Fruit fly (Drosophila melanogaster): ENCODE data around the gene dock.

Gene dock

DNA sequence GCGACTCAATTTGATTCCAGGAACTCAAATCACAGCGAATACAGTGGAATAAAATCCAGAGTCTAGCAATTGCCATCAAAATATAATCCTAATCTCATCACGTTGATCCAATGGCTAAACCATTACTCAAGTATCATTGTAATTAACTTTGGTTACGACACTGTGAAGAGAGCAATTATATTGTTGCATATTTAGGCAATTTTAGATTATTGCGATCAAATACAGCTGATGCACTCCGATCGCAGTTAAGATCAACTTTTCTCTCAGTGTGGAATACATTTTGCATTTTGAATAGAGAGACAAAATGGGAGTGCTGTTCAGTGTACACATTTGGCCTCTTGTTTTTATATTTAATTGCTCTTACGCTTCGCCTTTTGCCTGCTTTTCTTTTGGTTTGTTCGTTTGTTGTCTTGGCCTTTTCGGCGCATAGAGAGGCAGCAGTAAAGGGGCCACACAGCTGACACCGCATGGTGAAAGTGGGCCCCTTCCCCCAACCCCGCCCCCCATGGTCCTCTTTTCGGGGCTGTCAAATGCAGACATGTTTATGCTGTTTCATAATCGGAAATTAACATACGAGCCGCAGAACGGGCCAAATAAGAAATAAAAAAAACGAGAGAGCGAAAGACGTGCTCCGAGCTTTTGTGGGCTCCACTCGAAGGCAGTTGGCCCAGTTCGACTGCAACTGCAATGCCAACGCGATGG lies 20.5 kb downstream of the dock start:
- no peak for TF ChIP-seq CG32264 (GFP tag; optimal IDR thresholded peaks at IDR 0.05)
- TF ChIP-seq Jra (GFP tag; optimal IDR thresholded peaks at IDR 0.05) = no peak
- peak; percentile 42 for TF ChIP-seq Hnf4 (GFP tag; optimal IDR thresholded peaks at IDR 0.05)
- TF ChIP-seq rgr (GFP tag; optimal IDR thresholded peaks at IDR 0.05) = peak; percentile 48
- peak; percentile 27 for TF ChIP-seq Sp1 (GFP tag; optimal IDR thresholded peaks at IDR 0.05)
- TF ChIP-seq br (GFP tag; optimal IDR thresholded peaks at IDR 0.05) = peak; percentile 63
- no peak for TF ChIP-seq Rel (GFP tag; optimal IDR thresholded peaks at IDR 0.05)
- no peak for TF ChIP-seq Rel (tag; optimal IDR thresholded peaks at IDR 0.05)
- TF ChIP-seq Dif (GFP tag; optimal IDR thresholded peaks at IDR 0.05; ENCODE audit: partially characterized antibody) = no peak
- TF ChIP-seq h (GFP tag; optimal IDR thresholded peaks at IDR 0.05) = peak; percentile 30
- TF ChIP-seq fru (GFP tag; optimal IDR thresholded peaks at IDR 0.05) = peak; percentile 52
- TF ChIP-seq foxo (GFP tag; optimal IDR thresholded peaks at IDR 0.05) = peak in 1 of 2 experiments; percentile 57
- TF ChIP-seq Hr83 (GFP tag; optimal IDR thresholded peaks at IDR 0.05; ENCODE audit: poor library complexity, severe bottlenecking) = no peak
- TF ChIP-seq woc (GFP tag; optimal IDR thresholded peaks at IDR 0.05) = peak; percentile 23
- peak; percentile 30 for TF ChIP-seq HLH106 (tag; optimal IDR thresholded peaks at IDR 0.05)
- TF ChIP-seq ey (GFP tag; optimal IDR thresholded peaks at IDR 0.05) = peak; percentile 59
- peak; percentile 44 for TF ChIP-seq psq (GFP tag; optimal IDR thresholded peaks at IDR 0.05)
- TF ChIP-seq OdsH (GFP tag; optimal IDR thresholded peaks at IDR 0.05) = peak; percentile 62

DNA sequence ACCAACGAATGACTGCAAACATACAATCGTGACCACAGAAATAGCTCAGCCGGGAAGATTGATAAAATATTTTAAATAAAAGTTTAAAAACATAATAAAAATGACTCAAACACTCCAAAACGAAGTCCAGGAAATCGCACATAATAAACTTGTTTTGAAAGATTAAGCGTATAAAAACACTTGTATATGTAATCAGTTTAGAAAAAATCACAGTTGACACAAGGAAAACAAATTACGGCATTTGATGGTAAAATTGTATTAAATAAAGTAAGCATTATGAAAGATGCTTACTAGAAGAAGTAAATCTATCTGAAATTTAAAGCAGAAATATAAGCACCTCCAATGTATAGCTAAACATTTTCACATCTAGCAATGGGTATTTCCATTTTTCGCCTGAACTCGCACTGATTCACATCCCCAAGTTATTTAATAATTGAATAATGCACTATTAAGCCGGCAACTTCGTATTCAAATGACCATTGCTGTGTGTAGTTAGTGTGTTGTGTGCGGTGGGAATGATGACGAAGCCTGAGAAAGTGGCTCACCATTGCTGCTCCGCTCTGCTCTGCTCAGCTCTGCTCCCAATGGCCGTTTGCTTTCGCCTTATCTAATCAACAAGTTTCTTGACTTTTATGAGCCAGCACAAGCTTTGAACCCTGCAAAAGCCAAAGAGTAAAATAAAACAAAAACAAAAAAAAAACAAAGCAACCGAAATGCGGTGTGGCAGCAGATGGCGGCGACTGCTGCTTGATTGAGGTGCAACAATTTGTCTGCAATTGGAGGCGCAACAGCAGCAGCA lies 21.6 kb downstream of the dock start:
- TF ChIP-seq Hnf4 (GFP tag; optimal IDR thresholded peaks at IDR 0.05) = no peak
- no peak for TF ChIP-seq Mio (GFP tag; optimal IDR thresholded peaks at IDR 0.05)
- no peak for TF ChIP-seq CG9705 (GFP tag; optimal IDR thresholded peaks at IDR 0.05)
- peak; percentile 42 for TF ChIP-seq rgr (GFP tag; optimal IDR thresholded peaks at IDR 0.05)
- TF ChIP-seq HLH106 (tag; optimal IDR thresholded peaks at IDR 0.05) = peak; percentile 25
- TF ChIP-seq fru (GFP tag; optimal IDR thresholded peaks at IDR 0.05) = peak; percentile 17
- peak; percentile 41 for TF ChIP-seq OdsH (GFP tag; optimal IDR thresholded peaks at IDR 0.05)
- TF ChIP-seq woc (GFP tag; optimal IDR thresholded peaks at IDR 0.05) = peak; percentile 36
- no peak for TF ChIP-seq Vsx2 (GFP tag; optimal IDR thresholded peaks at IDR 0.05; ENCODE audit: partially characterized antibody)
- peak; percentile 25 for TF ChIP-seq dmrt93B (GFP tag; optimal IDR thresholded peaks at IDR 0.05)
- TF ChIP-seq GATAd (GFP tag; optimal IDR thresholded peaks at IDR 0.05) = no peak
- peak; percentile 15 for TF ChIP-seq psq (GFP tag; optimal IDR thresholded peaks at IDR 0.05)
- no peak for TF ChIP-seq Abd-B (GFP tag; optimal IDR thresholded peaks at IDR 0.05)
- TF ChIP-seq foxo (GFP tag; optimal IDR thresholded peaks at IDR 0.05) = peak in 1 of 2 experiments; percentile 55
- no peak for TF ChIP-seq tai (GFP tag; optimal IDR thresholded peaks at IDR 0.05)
- peak; percentile 42 for TF ChIP-seq ey (GFP tag; optimal IDR thresholded peaks at IDR 0.05)
- TF ChIP-seq h (GFP tag; optimal IDR thresholded peaks at IDR 0.05) = peak; percentile 35
- TF ChIP-seq Sp1 (GFP tag; optimal IDR thresholded peaks at IDR 0.05) = peak; percentile 35

DNA sequence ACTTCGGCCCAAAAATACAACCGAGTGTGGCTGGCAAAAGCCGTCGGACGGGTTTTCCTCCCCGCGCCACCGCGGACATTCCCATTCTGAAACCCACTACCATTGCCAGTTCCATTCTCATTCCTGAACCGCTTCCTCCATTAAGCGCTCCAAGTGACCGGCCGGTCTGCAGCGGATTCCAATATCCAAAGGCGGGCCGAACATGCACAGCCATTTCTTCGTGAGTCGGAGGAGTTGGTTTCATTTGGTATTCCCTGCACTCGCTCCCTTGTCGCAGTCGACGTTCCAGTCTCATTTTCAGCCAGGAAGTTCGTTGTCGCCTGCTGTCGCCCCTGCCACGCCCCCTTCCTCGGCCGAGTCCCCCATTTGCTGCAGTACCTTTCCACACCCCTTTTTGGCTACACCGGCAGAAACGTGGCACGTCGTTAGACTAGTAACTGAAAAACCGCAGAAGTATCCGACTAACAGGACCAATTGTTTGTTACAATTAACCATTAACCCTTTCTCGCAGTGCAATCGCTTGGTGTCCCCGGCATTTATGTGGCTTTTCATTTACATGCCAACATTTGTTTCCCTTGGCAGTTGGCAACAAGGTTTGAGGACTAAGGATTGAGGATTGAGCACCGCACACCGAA lies 22.3 kb downstream of the dock start:
- TF ChIP-seq OdsH (GFP tag; optimal IDR thresholded peaks at IDR 0.05) = peak; percentile 83
- peak; percentile 64 for TF ChIP-seq Rel (GFP tag; optimal IDR thresholded peaks at IDR 0.05)
- peak; percentile 48 for TF ChIP-seq Rel (tag; optimal IDR thresholded peaks at IDR 0.05)
- TF ChIP-seq rgr (GFP tag; optimal IDR thresholded peaks at IDR 0.05) = peak; percentile 82
- TF ChIP-seq CG32264 (GFP tag; optimal IDR thresholded peaks at IDR 0.05) = peak; percentile 67
- TF ChIP-seq fru (GFP tag; optimal IDR thresholded peaks at IDR 0.05) = peak; percentile 89
- TF ChIP-seq N (GFP tag; optimal IDR thresholded peaks at IDR 0.05) = no peak
- peak; percentile 61 for TF ChIP-seq dmrt93B (GFP tag; optimal IDR thresholded peaks at IDR 0.05)
- TF ChIP-seq sage (GFP tag; optimal IDR thresholded peaks at IDR 0.05) = peak; percentile 32
- TF ChIP-seq dl (GFP tag; optimal IDR thresholded peaks at IDR 0.05; ENCODE audit: insufficient read depth in 1 of 2, partially characterized antibody in 2 of 2) = no peak
- peak; percentile 89 for TF ChIP-seq Hr83 (GFP tag; optimal IDR thresholded peaks at IDR 0.05; ENCODE audit: poor library complexity, severe bottlenecking)
- peak; percentile 21 for TF ChIP-seq Dif (GFP tag; optimal IDR thresholded peaks at IDR 0.05; ENCODE audit: partially characterized antibody)
- TF ChIP-seq usp (GFP tag; optimal IDR thresholded peaks at IDR 0.05) = no peak
- TF ChIP-seq Sp1 (GFP tag; optimal IDR thresholded peaks at IDR 0.05) = peak; percentile 83
- no peak for TF ChIP-seq Abd-B (GFP tag; optimal IDR thresholded peaks at IDR 0.05)
- peak; percentile 81 for TF ChIP-seq psq (GFP tag; optimal IDR thresholded peaks at IDR 0.05)
- TF ChIP-seq CG9705 (GFP tag; optimal IDR thresholded peaks at IDR 0.05) = peak; percentile 76
- peak; percentile 85 for TF ChIP-seq ey (GFP tag; optimal IDR thresholded peaks at IDR 0.05)
- TF ChIP-seq woc (GFP tag; optimal IDR thresholded peaks at IDR 0.05) = peak; percentile 91
- peak; percentile 89 for TF ChIP-seq br (GFP tag; optimal IDR thresholded peaks at IDR 0.05)
- no peak for TF ChIP-seq brk (GFP tag; optimal IDR thresholded peaks at IDR 0.05)
- TF ChIP-seq tai (GFP tag; optimal IDR thresholded peaks at IDR 0.05) = no peak
- peak; percentile 86 for TF ChIP-seq h (GFP tag; optimal IDR thresholded peaks at IDR 0.05)
- peak; percentile 86 for TF ChIP-seq HLH106 (tag; optimal IDR thresholded peaks at IDR 0.05)
- no peak for TF ChIP-seq dsf (GFP tag; optimal IDR thresholded peaks at IDR 0.05; ENCODE audit: borderline replicate concordance)
- peak; percentile 30 to 92 for TF ChIP-seq foxo (GFP tag; optimal IDR thresholded peaks at IDR 0.05)
- no peak for TF ChIP-seq Dfd (GFP tag; optimal IDR thresholded peaks at IDR 0.05)
- no peak for TF ChIP-seq Myc (optimal IDR thresholded peaks at IDR 0.05)
- peak; percentile 13 for TF ChIP-seq Mio (GFP tag; optimal IDR thresholded peaks at IDR 0.05)
- TF ChIP-seq Jra (GFP tag; optimal IDR thresholded peaks at IDR 0.05) = peak; percentile 83
- TF ChIP-seq Hnf4 (GFP tag; optimal IDR thresholded peaks at IDR 0.05) = peak; percentile 90
- TF ChIP-seq lola (GFP tag; optimal IDR thresholded peaks at IDR 0.05) = no peak

Data from whole organism, wandering third instar larva.